Worm (Caenorhabditis elegans) whole organism, L4 larva: ENCODE measurements around the gene rps-14.

Experiments
- F10B5.3 ChIP-seq: sonication (generic microtip); optimal IDR thresholded peaks from 2 replicates; lab custom pipeline; 2016; ENCODE audit warnings: mild to moderate bottlenecking, missing genetic modification characterization, missing compliant biosample characterization
- F26F4.8 ChIP-seq: fragments of 200-800 bp; sonication (Bioruptor generic); conservative IDR thresholded peaks from 2 replicates; pipeline ENCODE4 v1.3.6; 2022; ENCODE audit warnings: missing genetic modification characterization, missing compliant biosample characterization
- F37D6.2 ChIP-seq: sonication (generic microtip); optimal IDR thresholded peaks from 2 replicates; lab custom pipeline; 2016; ENCODE audit warnings: mild to moderate bottlenecking, missing genetic modification characterization, missing compliant biosample characterization
- F44E2.7 ChIP-seq: fragments of 200-800 bp; sonication (Bioruptor generic); IDR thresholded peaks from 2 replicates; pipeline ENCODE4 v2.1.2; 2022; ENCODE audit warnings: missing genetic modification characterization, missing compliant biosample characterization
- T26A8.4 ChIP-seq: fragments of 200-800 bp; sonication (Bioruptor generic); IDR thresholded peaks from 2 replicates; pipeline ENCODE4 v1.3.6; 2022; ENCODE audit warnings: missing genetic modification characterization, missing compliant biosample characterization
- aly-2 ChIP-seq: sonication (generic microtip); optimal IDR thresholded peaks from 2 replicates; lab custom pipeline; 2018; ENCODE audit warnings: missing biosample characterization, missing genetic modification characterization
- attf-4 ChIP-seq: sonication (generic microtip); optimal IDR thresholded peaks from 3 replicates; lab custom pipeline; 2017; ENCODE audit warnings: missing biosample characterization, missing genetic modification characterization
- ceh-20 ChIP-seq: fragments of 200-800 bp; sonication (Bioruptor generic); IDR thresholded peaks from 2 replicates; pipeline ENCODE4 v1.3.6; 2022; ENCODE audit warnings: missing genetic modification reagents, missing genetic modification characterization, missing compliant biosample characterization
- ceh-28 ChIP-seq: fragments of 150-350 bp; optimal IDR thresholded peaks from 2 replicates; lab custom pipeline; 2014; ENCODE audit warnings: missing biosample characterization, missing genetic modification reagents, missing genetic modification characterization
- ceh-32 ChIP-seq: sonication (generic microtip); optimal IDR thresholded peaks from 2 replicates; lab custom pipeline; 2016; ENCODE audit warnings: mild to moderate bottlenecking, missing genetic modification characterization, missing compliant biosample characterization; ENCODE audit not compliant: poor library complexity
- ceh-44 ChIP-seq: fragments of 200-800 bp; sonication (Bioruptor generic); IDR thresholded peaks from 2 replicates; pipeline ENCODE4 v1.3.6; 2022; ENCODE audit warnings: missing genetic modification reagents, missing genetic modification characterization, missing compliant biosample characterization
- ces-1 ChIP-seq: fragments of 150-350 bp; sonication (generic microtip); optimal IDR thresholded peaks from 4 replicates; lab custom pipeline; 2014; ENCODE audit warnings: missing biosample characterization, missing genetic modification reagents, missing genetic modification characterization
- cey-2 ChIP-seq: sonication (generic microtip); optimal IDR thresholded peaks from 3 replicates; lab custom pipeline; 2017; ENCODE audit warnings: missing genetic modification characterization, mild to moderate bottlenecking, missing compliant biosample characterization, antibody characterized with exemption, borderline replicate concordance; ENCODE audit not compliant: insufficient read depth
- ctbp-1 ChIP-seq: fragments of 200-800 bp; sonication (Bioruptor generic); IDR thresholded peaks from 2 replicates; pipeline ENCODE4 v1.3.6; 2022; ENCODE audit warnings: missing genetic modification reagents, missing genetic modification characterization, missing compliant biosample characterization
- daf-12 ChIP-seq: fragments of 150-350 bp; optimal IDR thresholded peaks from 2 replicates; lab custom pipeline; 2014; ENCODE audit warnings: missing biosample characterization, missing genetic modification reagents, missing genetic modification characterization
- daf-16 ChIP-seq, 3 experiments: sonication (generic microtip); optimal IDR thresholded peaks; 2 replicates each; lab custom pipeline; 2016 to 2017; ENCODE audit warnings: missing genetic modification characterization in 3 of 3, missing genetic modification reagents in 3 of 3, mild to moderate bottlenecking in 2 of 3, missing compliant biosample characterization in 2 of 3, missing biosample characterization in 1 of 3, moderate library complexity in 1 of 3
- dpl-1 ChIP-seq: fragments of 150-350 bp; optimal IDR thresholded peaks from 2 replicates; lab custom pipeline; 2014; ENCODE audit warnings: missing biosample characterization, missing genetic modification reagents, missing genetic modification characterization
- duxl-1 ChIP-seq: sonication (generic microtip); optimal IDR thresholded peaks from 2 replicates; lab custom pipeline; 2016; ENCODE audit warnings: mild to moderate bottlenecking, missing genetic modification characterization, moderate library complexity, missing compliant biosample characterization; ENCODE audit not compliant: poor library complexity
- egl-27 ChIP-seq: sonication (generic microtip); optimal IDR thresholded peaks from 3 replicates; lab custom pipeline; 2017; ENCODE audit warnings: missing biosample characterization, missing genetic modification reagents, missing genetic modification characterization
- lin-1 ChIP-seq: fragments of 200-800 bp; sonication (Bioruptor generic); IDR thresholded peaks from 2 replicates; pipeline ENCODE4 v1.3.6; 2022; ENCODE audit warnings: missing genetic modification reagents, missing genetic modification characterization, missing compliant biosample characterization
- lin-39 ChIP-seq: fragments of 150-350 bp; optimal IDR thresholded peaks from 2 replicates; lab custom pipeline; 2014; ENCODE audit warnings: missing biosample characterization, missing genetic modification reagents, missing genetic modification characterization
- lir-3 ChIP-seq: sonication (generic microtip); optimal IDR thresholded peaks from 2 replicates; lab custom pipeline; 2016; ENCODE audit warnings: mild to moderate bottlenecking, missing genetic modification characterization, missing compliant biosample characterization
- madf-5 ChIP-seq, 2 experiments: fragments of 200-800 bp; sonication (Bioruptor generic); IDR thresholded peaks; 2 replicates each; pipeline ENCODE4 v1.3.6; 2022; ENCODE audit warnings: missing compliant biosample characterization in 2 of 2, missing genetic modification characterization in 2 of 2
- madf-9 ChIP-seq: fragments of 200-800 bp; sonication (Bioruptor generic); conservative IDR thresholded peaks from 2 replicates; pipeline ENCODE4 v1.3.6; 2022; ENCODE audit warnings: missing genetic modification reagents, missing genetic modification characterization, missing compliant biosample characterization
- mdt-29 ChIP-seq: fragments of 200-800 bp; sonication (Bioruptor generic); IDR thresholded peaks from 2 replicates; pipeline ENCODE4 v1.3.6; 2022; ENCODE audit warnings: missing genetic modification reagents, missing genetic modification characterization, missing compliant biosample characterization
- mep-1 ChIP-seq: fragments of 150-350 bp; sonication (generic microtip); optimal IDR thresholded peaks from 3 replicates; lab custom pipeline; 2014; ENCODE audit warnings: missing biosample characterization, missing genetic modification characterization
- mes-2 ChIP-seq: sonication (generic microtip); optimal IDR thresholded peaks from 2 replicates; lab custom pipeline; 2016; ENCODE audit warnings: missing genotype, mild to moderate bottlenecking, missing genetic modification characterization, missing compliant biosample characterization; ENCODE audit not compliant: poor library complexity, severe bottlenecking
- mxl-3 ChIP-seq: fragments of 200-800 bp; sonication (Bioruptor generic); optimal IDR thresholded peaks from 2 replicates; lab custom pipeline; 2018; ENCODE audit warnings: mild to moderate bottlenecking, missing genetic modification characterization, missing compliant biosample characterization
- nhr-10 ChIP-seq: fragments of 150-350 bp; optimal IDR thresholded peaks from 2 replicates; lab custom pipeline; 2014; ENCODE audit warnings: missing biosample characterization, missing genetic modification characterization
- nhr-102 ChIP-seq: sonication (generic microtip); optimal IDR thresholded peaks from 2 replicates; lab custom pipeline; 2016; ENCODE audit warnings: mild to moderate bottlenecking, missing genetic modification characterization, moderate library complexity, missing compliant biosample characterization
- nhr-11 ChIP-seq: fragments of 150-350 bp; optimal IDR thresholded peaks from 2 replicates; lab custom pipeline; 2014; ENCODE audit warnings: missing biosample characterization, missing genetic modification characterization
- nhr-111 ChIP-seq: fragments of 200-800 bp; sonication (Bioruptor generic); optimal IDR thresholded peaks from 2 replicates; lab custom pipeline; 2018; ENCODE audit warnings: mild to moderate bottlenecking, missing genetic modification characterization, missing compliant biosample characterization
- nhr-28 ChIP-seq: fragments of 150-350 bp; optimal IDR thresholded peaks from 2 replicates; lab custom pipeline; 2014; ENCODE audit warnings: missing biosample characterization, missing genetic modification characterization
- nhr-41 ChIP-seq: fragments of 200-800 bp; sonication (Bioruptor generic); IDR thresholded peaks from 2 replicates; pipeline ENCODE4 v1.3.6; 2022; ENCODE audit warnings: missing genetic modification reagents, missing genetic modification characterization, missing compliant biosample characterization
- nhr-42 ChIP-seq: fragments of 200-800 bp; sonication (Bioruptor generic); IDR thresholded peaks from 2 replicates; pipeline ENCODE4 v1.3.6; 2022; ENCODE audit warnings: missing genetic modification characterization, missing compliant biosample characterization
- nhr-6 ChIP-seq: fragments of 150-350 bp; optimal IDR thresholded peaks from 2 replicates; lab custom pipeline; 2014; ENCODE audit warnings: missing biosample characterization, missing genetic modification characterization
- nhr-77 ChIP-seq: fragments of 150-350 bp; optimal IDR thresholded peaks from 2 replicates; lab custom pipeline; 2014; ENCODE audit warnings: missing biosample characterization, missing genetic modification characterization
- php-3 ChIP-seq: fragments of 200-800 bp; sonication (Bioruptor generic); IDR thresholded peaks from 2 replicates; pipeline ENCODE4 v1.3.6; 2022; ENCODE audit warnings: missing genetic modification reagents, missing genetic modification characterization, missing compliant biosample characterization
- pqm-1 ChIP-seq: sonication (generic microtip); optimal IDR thresholded peaks from 2 replicates; lab custom pipeline; 2017; ENCODE audit warnings: missing biosample characterization, missing genetic modification characterization
- rbr-2 ChIP-seq: sonication (generic microtip); optimal IDR thresholded peaks from 2 replicates; lab custom pipeline; 2016; ENCODE audit warnings: missing genotype, missing genetic modification characterization, missing compliant biosample characterization
- sdz-12 ChIP-seq: fragments of 200-800 bp; sonication (Bioruptor generic); optimal IDR thresholded peaks from 2 replicates; lab custom pipeline; 2018; ENCODE audit warnings: mild to moderate bottlenecking, missing genetic modification characterization, missing compliant biosample characterization
- set-16 ChIP-seq: fragments of 200-800 bp; sonication (Bioruptor generic); IDR thresholded peaks from 2 replicates; pipeline ENCODE4 v1.3.6; 2022; ENCODE audit warnings: missing genetic modification reagents, missing genetic modification characterization, missing compliant biosample characterization
- skn-1 ChIP-seq: fragments of 150-350 bp; optimal IDR thresholded peaks from 2 replicates; lab custom pipeline; 2014; ENCODE audit warnings: missing biosample characterization, missing genetic modification characterization
- snpc-1.2 ChIP-seq: fragments of 200-800 bp; sonication (Bioruptor generic); IDR thresholded peaks from 2 replicates; pipeline ENCODE4 v1.3.6; 2022; ENCODE audit warnings: missing genetic modification reagents, missing genetic modification characterization, missing compliant biosample characterization
- snpc-4 ChIP-seq: fragments of 150-350 bp; optimal IDR thresholded peaks from 2 replicates; lab custom pipeline; 2014; ENCODE audit warnings: missing biosample characterization, missing genetic modification characterization
- spr-1 ChIP-seq: sonication (generic microtip); optimal IDR thresholded peaks from 2 replicates; lab custom pipeline; 2016; ENCODE audit warnings: mild to moderate bottlenecking, missing genetic modification characterization, missing compliant biosample characterization
- spr-3 ChIP-seq: fragments of 200-800 bp; sonication (Bioruptor generic); optimal IDR thresholded peaks from 2 replicates; lab custom pipeline; 2018; ENCODE audit warnings: mild to moderate bottlenecking, missing genetic modification characterization, missing compliant biosample characterization
- tra-1 ChIP-seq: fragments of 200-800 bp; sonication (Bioruptor generic); IDR thresholded peaks from 2 replicates; pipeline ENCODE4 v1.3.6; 2022; ENCODE audit warnings: missing genetic modification reagents, missing genetic modification characterization, missing compliant biosample characterization
- vab-7 ChIP-seq: fragments of 200-800 bp; sonication (Bioruptor generic); IDR thresholded peaks from 2 replicates; pipeline ENCODE4 v1.3.6; 2022; ENCODE audit warnings: missing genetic modification reagents, missing genetic modification characterization, missing compliant biosample characterization
- zip-2 ChIP-seq: fragments of 150-350 bp; optimal IDR thresholded peaks from 2 replicates; lab custom pipeline; 2014; ENCODE audit warnings: missing biosample characterization, missing genetic modification characterization
- ztf-11 ChIP-seq: fragments of 150-350 bp; optimal IDR thresholded peaks from 2 replicates; lab custom pipeline; 2014; ENCODE audit warnings: missing biosample characterization, missing genetic modification characterization

rps-14 gene

DNA sequence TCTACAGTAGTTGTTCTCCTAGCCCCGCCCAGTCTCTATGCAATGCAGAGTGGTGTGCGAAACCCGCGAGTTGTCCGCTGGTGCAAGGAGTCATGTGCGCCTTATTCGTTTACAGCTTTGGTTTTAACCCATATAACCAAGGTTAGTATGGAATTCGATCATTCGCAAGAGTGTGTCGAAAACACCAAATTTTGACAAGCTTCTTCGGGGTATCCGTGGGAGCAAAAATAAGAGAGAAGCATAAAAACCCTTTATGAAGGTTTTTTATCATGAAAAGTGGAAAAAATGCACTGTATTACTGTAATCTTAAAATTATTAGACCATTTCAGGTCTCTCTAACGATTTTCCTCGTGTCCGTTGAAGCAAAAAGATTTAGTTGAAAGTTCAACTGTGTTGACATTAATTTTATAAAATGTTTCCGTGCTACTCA, 37.2 kb downstream of the rps-14 start (continued):
- TF ChIP-seq nhr-111: peak; percentile 27
- TF ChIP-seq nhr-6 (tag; lab: Kevin White, UChicago): peak; percentile 26
- peak; percentile 8 for TF ChIP-seq F10B5.3 (tag; lab: Kevin White, UChicago)
- 0 out of 2 replicates have a peak, but pooled peaks have one; percentile 26 for TF ChIP-seq nhr-41
- peak; percentile 39; the same call in 1 of the 2 replicates for TF ChIP-seq tra-1 (GFP tag; lab: Robert Waterston, UW)
- no peak for TF ChIP-seq ces-1 (GFP tag; lab: Kevin White, UChicago)
- TF ChIP-seq ceh-44 (GFP tag; lab: Robert Waterston, UW): peak; percentile 61; the same call in 1 of the 2 replicates
- TF ChIP-seq sdz-12: no peak
- no peak for TF ChIP-seq ceh-32 (tag; lab: Kevin White, UChicago)
- TF ChIP-seq spr-3 (GFP tag; lab: Kevin White, UChicago): no peak
- peak in 1 of 2 experiments; percentile 9 for TF ChIP-seq daf-16 (GFP tag; optimal IDR thresholded peaks at IDR 0.05; lab: Kevin White, UChicago)
- peak; percentile 59 for TF ChIP-seq daf-16 (tag; optimal IDR thresholded peaks at IDR 0.05; lab: Kevin White, UChicago)
- no peak for TF ChIP-seq lin-39 (tag; lab: Kevin White, UChicago)
- no peak for TF ChIP-seq attf-4
- no peak for TF ChIP-seq nhr-28 (tag; lab: Kevin White, UChicago)
- TF ChIP-seq egl-27: no peak
- TF ChIP-seq pqm-1 (tag; lab: Kevin White, UChicago): no peak
- peak; percentile 71 for TF ChIP-seq snpc-1.2 (GFP tag; lab: Robert Waterston, UW)
- TF ChIP-seq T26A8.4 (GFP tag; lab: Robert Waterston, UW): peak; percentile 91
- TF ChIP-seq F26F4.8: no peak
- TF ChIP-seq ztf-11 (tag; lab: Kevin White, UChicago): no peak
- peak; percentile 55 for TF ChIP-seq mdt-29 (GFP tag; lab: Robert Waterston, UW)
- no peak for TF ChIP-seq cey-2 (tag; lab: Kevin White, UChicago)
- no peak for TF ChIP-seq nhr-11
- peak; percentile 47 for TF ChIP-seq spr-1 (tag; lab: Kevin White, UChicago)
- no peak for TF ChIP-seq ceh-28 (tag; lab: Kevin White, UChicago)
- no peak for TF ChIP-seq madf-9 (GFP tag; lab: Robert Waterston, UW)
- TF ChIP-seq nhr-42 (GFP tag; lab: Robert Waterston, UW): no peak
- TF ChIP-seq mes-2 (tag; lab: Kevin White, UChicago): peak; percentile 63
- TF ChIP-seq set-16 (GFP tag; lab: Robert Waterston, UW): no peak
- peak; percentile 81 for TF ChIP-seq snpc-4
- no peak for TF ChIP-seq ctbp-1
- TF ChIP-seq dpl-1: no peak
- TF ChIP-seq php-3: peak; percentile 71; the same call in 1 of the 2 replicates
- TF ChIP-seq ceh-20 (GFP tag; lab: Robert Waterston, UW): no peak
- no peak for TF ChIP-seq nhr-77
- TF ChIP-seq F44E2.7 (GFP tag; lab: Robert Waterston, UW): no peak
- no peak for TF ChIP-seq aly-2
- TF ChIP-seq lir-3 (tag; lab: Kevin White, UChicago): no peak
- peak; percentile 28 for TF ChIP-seq rbr-2 (tag; lab: Kevin White, UChicago)
- no peak for TF ChIP-seq nhr-10 (tag; lab: Kevin White, UChicago)
- no peak for TF ChIP-seq F37D6.2 (tag; lab: Kevin White, UChicago)
- TF ChIP-seq daf-12 (tag; lab: Kevin White, UChicago): no peak
- TF ChIP-seq mxl-3 (GFP tag; lab: Kevin White, UChicago): no peak
- no peak for TF ChIP-seq madf-5 (GFP tag; IDR thresholded peaks at IDR 0.05; lab: Robert Waterston, UW)
- no peak for TF ChIP-seq skn-1 (tag; lab: Kevin White, UChicago)
- peak; percentile 33 for TF ChIP-seq duxl-1 (tag; lab: Kevin White, UChicago)
- 0 out of 2 replicates have a peak, but pooled peaks have one; percentile 6 for TF ChIP-seq lin-1 (GFP tag; lab: Robert Waterston, UW)
- TF ChIP-seq nhr-102 (tag; lab: Kevin White, UChicago): peak; percentile 55
- no peak for TF ChIP-seq mep-1 (tag; lab: Kevin White, UChicago)
- TF ChIP-seq vab-7 (GFP tag; lab: Robert Waterston, UW): no peak
- TF ChIP-seq zip-2 (tag; lab: Kevin White, UChicago): no peak
